Fruit fly (Drosophila melanogaster) whole organism, adult: ENCODE data around the gene CaMKII.
A peak's percentile ranks its signal among the peaks of the same experiment; 100 is the strongest.

Source experiments
- CG1620 ChIP-seq: fragments of 200-800 bp; sonication (Bioruptor generic); optimal IDR thresholded peaks from 2 replicates; lab custom pipeline; 2016; ENCODE audit warnings: missing biosample characterization, missing genetic modification characterization
- CG7045 ChIP-seq: fragments of 200-800 bp; sonication (Bioruptor generic); optimal IDR thresholded peaks from 2 replicates; lab custom pipeline; 2017; ENCODE audit warnings: missing biosample characterization, mild to moderate bottlenecking, missing genetic modification characterization
- kay ChIP-seq: fragments of 200-800 bp; sonication (Bioruptor generic); peaks from one replicate; lab custom pipeline; 2016; ENCODE audit warnings: missing biosample characterization, missing genetic modification characterization, borderline replicate concordance

DNA sequence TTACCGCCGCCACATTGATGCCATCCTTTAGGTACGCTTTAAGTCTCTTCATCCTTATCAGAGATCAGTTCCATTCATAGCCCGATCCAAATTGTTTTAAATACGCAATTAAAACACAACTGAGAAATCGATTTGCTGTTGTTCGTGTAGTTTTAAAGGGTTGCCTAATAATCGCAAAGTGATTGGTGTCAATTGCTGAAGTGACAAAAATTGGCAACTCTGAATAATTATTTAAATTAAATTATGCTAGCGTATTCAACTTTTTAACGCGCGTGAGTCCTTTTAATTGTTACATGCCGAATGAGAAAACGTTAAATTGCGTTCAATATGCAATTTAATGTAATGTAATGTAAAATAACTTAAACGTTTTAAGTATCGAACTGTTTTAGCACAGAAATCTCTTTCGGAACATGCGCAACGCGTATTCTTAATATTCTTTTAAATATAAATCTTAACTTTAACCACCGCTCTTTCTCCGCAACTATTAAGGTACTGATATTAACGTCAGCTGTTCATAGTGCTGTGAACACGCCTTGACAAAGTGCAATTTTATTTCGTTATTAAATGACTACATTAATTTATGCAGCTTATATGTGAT is 24.2 kb downstream of the CaMKII start, which contains the start of gene Mpv17:
- TF ChIP-seq kay (GFP tag; lab: Kevin White, UChicago), result peak; percentile 57
- TF ChIP-seq CG1620, result peak; percentile 42
- TF ChIP-seq CG7045 (GFP tag; lab: Kevin White, UChicago), result no peak
